Worm (Caenorhabditis elegans) whole organism, L3 larva: ENCODE measurements around the gene Y41D4B.4.

Experiments
- R02D3.7 ChIP-seq: fragments of 150-350 bp; optimal IDR thresholded peaks from 2 replicates; lab custom pipeline; 2014; ENCODE audit warnings: missing biosample characterization, missing genetic modification characterization
- ZK546.5 ChIP-seq: sonication (generic microtip); optimal IDR thresholded peaks from 2 replicates; lab custom pipeline; 2017; ENCODE audit warnings: missing biosample characterization, missing genetic modification characterization
- aly-2 ChIP-seq: fragments of 150-350 bp; optimal IDR thresholded peaks from 2 replicates; lab custom pipeline; 2014; ENCODE audit warnings: missing biosample characterization, missing genetic modification characterization
- ceh-16 ChIP-seq: sonication (generic microtip); optimal IDR thresholded peaks from 2 replicates; lab custom pipeline; 2017; ENCODE audit warnings: missing biosample characterization, missing genetic modification characterization
- ceh-28 ChIP-seq: fragments of 150-350 bp; optimal IDR thresholded peaks from 2 replicates; lab custom pipeline; 2014; ENCODE audit warnings: missing biosample characterization, missing genetic modification reagents, missing genetic modification characterization
- ceh-82 ChIP-seq: fragments of 150-350 bp; optimal IDR thresholded peaks from 2 replicates; lab custom pipeline; 2014; ENCODE audit warnings: missing biosample characterization, missing genetic modification characterization
- daf-12 ChIP-seq: fragments of 150-350 bp; optimal IDR thresholded peaks from 2 replicates; lab custom pipeline; 2014; ENCODE audit warnings: missing biosample characterization, missing genetic modification reagents, missing genetic modification characterization
- egl-27 ChIP-seq: sonication (generic microtip); optimal IDR thresholded peaks from 4 replicates; lab custom pipeline; 2017; ENCODE audit warnings: missing biosample characterization, missing genetic modification reagents, missing genetic modification characterization
- egl-5 ChIP-seq: fragments of 150-350 bp; optimal IDR thresholded peaks from 2 replicates; lab custom pipeline; 2017; ENCODE audit warnings: missing biosample characterization, missing genetic modification reagents, missing genetic modification characterization, inconsistent platforms
- elt-1 ChIP-seq: fragments of 150-350 bp; optimal IDR thresholded peaks from 2 replicates; lab custom pipeline; 2014; ENCODE audit warnings: missing biosample characterization, missing genetic modification characterization
- elt-2 ChIP-seq: sonication (generic microtip); optimal IDR thresholded peaks from 2 replicates; lab custom pipeline; 2016; ENCODE audit warnings: missing genetic modification reagents, mild to moderate bottlenecking, missing genetic modification characterization, missing compliant biosample characterization
- elt-3 ChIP-seq, 3 experiments: fragments of 150-350 bp in 1 of 3; sonication (generic microtip) in 2 of 3; optimal IDR thresholded peaks; 2 replicates in 2 of 3; 4 replicates in 1 of 3; lab custom pipeline; 2014 to 2017; ENCODE audit warnings: missing biosample characterization in 3 of 3, missing genetic modification characterization in 3 of 3
- fkh-2 ChIP-seq: fragments of 150-350 bp; optimal IDR thresholded peaks from 2 replicates; lab custom pipeline; 2014; ENCODE audit warnings: missing biosample characterization, missing genetic modification reagents, missing genetic modification characterization
- fos-1 ChIP-seq: fragments of 150-350 bp; optimal IDR thresholded peaks from 2 replicates; lab custom pipeline; 2014; ENCODE audit warnings: missing biosample characterization, missing genetic modification characterization
- hmg-11 ChIP-seq: sonication (generic microtip); optimal IDR thresholded peaks from 2 replicates; lab custom pipeline; 2016; ENCODE audit warnings: missing genetic modification characterization, missing compliant biosample characterization
- jun-1 ChIP-seq: fragments of 150-350 bp; optimal IDR thresholded peaks from 2 replicates; lab custom pipeline; 2014; ENCODE audit warnings: missing biosample characterization, missing genetic modification reagents, missing genetic modification characterization
- lin-15B ChIP-seq: fragments of 150-350 bp; optimal IDR thresholded peaks from 2 replicates; lab custom pipeline; 2014; ENCODE audit warnings: missing biosample characterization, missing genetic modification characterization
- nfya-1 ChIP-seq: sonication (generic microtip); optimal IDR thresholded peaks from 2 replicates; lab custom pipeline; 2017; ENCODE audit warnings: missing genetic modification characterization, mild to moderate bottlenecking, missing compliant biosample characterization, antibody characterized with exemption, moderate library complexity; ENCODE audit not compliant: insufficient read depth
- nhr-11 ChIP-seq: fragments of 150-350 bp; optimal IDR thresholded peaks from 2 replicates; lab custom pipeline; 2014; ENCODE audit warnings: missing biosample characterization, missing genetic modification characterization
- nhr-12 ChIP-seq: fragments of 150-350 bp; optimal IDR thresholded peaks from 2 replicates; lab custom pipeline; 2014; ENCODE audit warnings: missing biosample characterization, missing genetic modification characterization
- nhr-237 ChIP-seq: fragments of 150-350 bp; optimal IDR thresholded peaks from 2 replicates; lab custom pipeline; 2014; ENCODE audit warnings: missing biosample characterization, missing genetic modification characterization
- nhr-25 ChIP-seq: sonication (generic microtip); optimal IDR thresholded peaks from 2 replicates; lab custom pipeline; 2017; ENCODE audit warnings: missing biosample characterization, missing genetic modification characterization
- nhr-67 ChIP-seq: fragments of 150-350 bp; optimal IDR thresholded peaks from 2 replicates; lab custom pipeline; 2014; ENCODE audit warnings: missing biosample characterization, missing genetic modification characterization
- nhr-76 ChIP-seq: fragments of 150-350 bp; sonication (generic microtip); optimal IDR thresholded peaks from 5 replicates; lab custom pipeline; 2014; ENCODE audit warnings: missing biosample characterization, missing genetic modification characterization
- nhr-77 ChIP-seq: fragments of 150-350 bp; optimal IDR thresholded peaks from 2 replicates; lab custom pipeline; 2014; ENCODE audit warnings: missing biosample characterization, missing genetic modification characterization
- pha-4 ChIP-seq: fragments of 150-350 bp; optimal IDR thresholded peaks from 2 replicates; lab custom pipeline; 2014; ENCODE audit warnings: missing biosample characterization, missing genetic modification reagents, missing genetic modification characterization
- pqm-1 ChIP-seq: fragments of 150-350 bp; optimal IDR thresholded peaks from 2 replicates; lab custom pipeline; 2017; ENCODE audit warnings: missing biosample characterization, missing genetic modification characterization, inconsistent platforms
- sea-2 ChIP-seq: fragments of 150-350 bp; sonication (generic microtip); optimal IDR thresholded peaks from 4 replicates; lab custom pipeline; 2014; ENCODE audit warnings: missing biosample characterization, missing genetic modification reagents, missing genetic modification characterization
- skn-1 ChIP-seq: fragments of 150-350 bp; optimal IDR thresholded peaks from 2 replicates; lab custom pipeline; 2014; ENCODE audit warnings: missing biosample characterization, missing genetic modification characterization
- tbx-2 ChIP-seq: sonication (generic microtip); optimal IDR thresholded peaks from 2 replicates; lab custom pipeline; 2016; ENCODE audit warnings: mild to moderate bottlenecking, missing genetic modification characterization, missing compliant biosample characterization
- unc-39 ChIP-seq: sonication (generic microtip); optimal IDR thresholded peaks from 4 replicates; lab custom pipeline; 2017; ENCODE audit warnings: missing biosample characterization, missing genetic modification characterization
- unc-62 ChIP-seq: fragments of 150-350 bp; sonication (generic microtip); optimal IDR thresholded peaks from 4 replicates; lab custom pipeline; 2014; ENCODE audit warnings: missing biosample characterization, missing genetic modification reagents, missing genetic modification characterization
- zag-1 ChIP-seq: fragments of 150-350 bp; optimal IDR thresholded peaks from 2 replicates; lab custom pipeline; 2014; ENCODE audit warnings: missing biosample characterization, missing genetic modification characterization
- ztf-11 ChIP-seq: fragments of 150-350 bp; optimal IDR thresholded peaks from 2 replicates; lab custom pipeline; 2014; ENCODE audit warnings: missing biosample characterization, missing genetic modification characterization
- ztf-4 ChIP-seq: fragments of 150-350 bp; optimal IDR thresholded peaks from 2 replicates; lab custom pipeline; 2014; ENCODE audit warnings: missing biosample characterization, missing genetic modification characterization

Y41D4B.4 gene

ce11 chrIV:1628281-1628680 lies 31.6 kb upstream of the Y41D4B.4 start:
- TF ChIP-seq aly-2 (tag; lab: Kevin White, UChicago) (no peak), fkh-2 (no peak), elt-1 (no peak), tbx-2 (no peak), ztf-4 (no peak), hmg-11 (tag; lab: Kevin White, UChicago) (no peak), ztf-11 (tag; lab: Kevin White, UChicago) (no peak), ZK546.5 (no peak), egl-5 (tag; lab: Kevin White, UChicago) (no peak), skn-1 (tag; lab: Kevin White, UChicago) (no peak), jun-1 (tag; lab: Kevin White, UChicago) (no peak), nhr-12 (tag; lab: Kevin White, UChicago) (no peak), sea-2 (GFP tag; lab: Kevin White, UChicago) (no peak), pqm-1 (tag; lab: Kevin White, UChicago) (no peak)

- TF ChIP-seq fos-1 (tag; lab: Kevin White, UChicago), result no peak
- no peak for TF ChIP-seq elt-1
- no peak for TF ChIP-seq R02D3.7
- TF ChIP-seq nhr-76 (tag; lab: Kevin White, UChicago), result no peak
- TF ChIP-seq pqm-1 (tag; lab: Kevin White, UChicago), result no peak
- no peak for TF ChIP-seq jun-1 (tag; lab: Kevin White, UChicago)
- TF ChIP-seq nhr-77, result no peak
- TF ChIP-seq ceh-28, result no peak
- no peak for TF ChIP-seq sea-2 (GFP tag; lab: Kevin White, UChicago)
- no peak for TF ChIP-seq daf-12 (tag; lab: Kevin White, UChicago)
- TF ChIP-seq unc-62, result no peak
- no peak for TF ChIP-seq nhr-25 (tag; lab: Kevin White, UChicago)
- no peak for TF ChIP-seq unc-39 (tag; lab: Kevin White, UChicago)
- no peak for TF ChIP-seq lin-15B
- no peak for TF ChIP-seq ztf-4
- TF ChIP-seq ceh-16, result no peak
Observed at ce11 chrIV:1628730-1629129, 31.2 kb upstream of the Y41D4B.4 start.

ce11 chrIV:1631651-1632050 lies 28.3 kb upstream of the Y41D4B.4 start, which contains the start of gene cpg-24:
Gene cpg-24, plus strand, starts transcription at chrIV:1631951.
- TF ChIP-seq nhr-25 (tag; lab: Kevin White, UChicago) (no peak), fkh-2 (no peak), ztf-4 (no peak), nhr-11 (tag; lab: Kevin White, UChicago) (no peak), zag-1 (tag; lab: Kevin White, UChicago) (no peak), elt-3 (tag; optimal IDR thresholded peaks at IDR 0.05; lab: Kevin White, UChicago) (no peak), jun-1 (tag; lab: Kevin White, UChicago) (no peak), ztf-11 (tag; lab: Kevin White, UChicago) (no peak), unc-39 (tag; lab: Kevin White, UChicago) (no peak), daf-12 (tag; lab: Kevin White, UChicago) (no peak), elt-1 (no peak), pha-4 (tag; lab: Kevin White, UChicago) (no peak)

- TF ChIP-seq nhr-237 (tag; lab: Kevin White, UChicago) (no peak), nhr-67 (tag; lab: Kevin White, UChicago) (no peak), unc-62 (no peak), hmg-11 (tag; lab: Kevin White, UChicago) (no peak)
- TF ChIP-seq, all 47 proteins: peak for 0
Observed at ce11 chrIV:1632593-1632992, 27.3 kb upstream of the Y41D4B.4 start.

- TF ChIP-seq ztf-4 (no peak), nhr-237 (tag; lab: Kevin White, UChicago) (no peak), ceh-82 (tag; lab: Kevin White, UChicago) (no peak), jun-1 (tag; lab: Kevin White, UChicago) (no peak), nfya-1 (tag; lab: Kevin White, UChicago) (no peak), fkh-2 (no peak), egl-27 (no peak), aly-2 (tag; lab: Kevin White, UChicago) (no peak), skn-1 (tag; lab: Kevin White, UChicago) (no peak), elt-1 (no peak), elt-2 (tag; lab: Kevin White, UChicago) (no peak), nhr-11 (tag; lab: Kevin White, UChicago) (no peak), nhr-77 (no peak), ceh-16 (no peak), nhr-76 (tag; lab: Kevin White, UChicago) (no peak), unc-62 (no peak), nhr-12 (tag; lab: Kevin White, UChicago) (no peak), sea-2 (GFP tag; lab: Kevin White, UChicago) (no peak)
Observed at ce11 chrIV:1633445-1633844, 26.5 kb upstream of the Y41D4B.4 start, which contains the start of gene Y41D4B.6. Gene Y41D4B.6, plus strand, starts transcription at chrIV:1633745.
